Fruit fly (Drosophila melanogaster) whole organism, prepupa: ENCODE data around the gene CG8188.
A peak's percentile ranks its signal among the peaks of the same experiment; 100 is the strongest.

Experiments used
- CG10631 ChIP-seq: fragments of 200-800 bp; sonication (Bioruptor generic); optimal IDR thresholded peaks from 2 replicates; lab custom pipeline; 2016; ENCODE audit warnings: missing biosample characterization, missing genetic modification characterization
- CG10669 ChIP-seq: fragments of 200-800 bp; sonication (Bioruptor generic); optimal IDR thresholded peaks from 3 replicates; lab custom pipeline; 2018; ENCODE audit warnings: missing biosample characterization, mild to moderate bottlenecking, missing genetic modification characterization, moderate library complexity
- CG11762 ChIP-seq: fragments of 200-800 bp; sonication (Bioruptor generic); optimal IDR thresholded peaks from 3 replicates; lab custom pipeline; 2016; ENCODE audit warnings: missing biosample characterization, missing genetic modification characterization; ENCODE audit not compliant: insufficient read depth
- CG15336 ChIP-seq: fragments of 200-800 bp; sonication (Bioruptor generic); IDR thresholded peaks from 2 replicates; pipeline ENCODE4 v1.3.6; 2022; ENCODE audit warnings: missing biosample characterization, missing genetic modification characterization
- CG1621 ChIP-seq: fragments of 200-800 bp; sonication (Bioruptor generic); optimal IDR thresholded peaks from 3 replicates; lab custom pipeline; 2018; ENCODE audit warnings: missing biosample characterization, mild to moderate bottlenecking, missing genetic modification characterization
- CG16779 ChIP-seq: fragments of 200-800 bp; sonication (Bioruptor generic); optimal IDR thresholded peaks from 3 replicates; lab custom pipeline; 2017; ENCODE audit warnings: missing biosample characterization, mild to moderate bottlenecking, missing genetic modification characterization
- CG3032 ChIP-seq: fragments of 200-800 bp; optimal IDR thresholded peaks from 2 replicates; lab custom pipeline; 2019; ENCODE audit warnings: missing biosample characterization, mild to moderate bottlenecking, missing genetic modification characterization, moderate library complexity
- CG32006 ChIP-seq: fragments of 200-800 bp; sonication (Bioruptor generic); optimal IDR thresholded peaks from 3 replicates; lab custom pipeline; 2017; ENCODE audit warnings: missing biosample characterization, mild to moderate bottlenecking, missing genetic modification characterization
- CG34406 ChIP-seq: fragments of 200-800 bp; sonication (Bioruptor generic); optimal IDR thresholded peaks from 3 replicates; lab custom pipeline; 2016; ENCODE audit warnings: missing biosample characterization, missing genetic modification characterization
- CG3919 ChIP-seq: fragments of 200-800 bp; sonication (Bioruptor generic); optimal IDR thresholded peaks from 3 replicates; lab custom pipeline; 2016; ENCODE audit warnings: missing biosample characterization, missing genetic modification characterization
- CG4318 ChIP-seq: fragments of 200-800 bp; sonication (Bioruptor generic); optimal IDR thresholded peaks from 3 replicates; lab custom pipeline; 2017; ENCODE audit warnings: missing biosample characterization, mild to moderate bottlenecking, missing genetic modification characterization
- CG6276 ChIP-seq: fragments of 200-800 bp; sonication (Bioruptor generic); optimal IDR thresholded peaks from 2 replicates; lab custom pipeline; 2017; ENCODE audit warnings: missing biosample characterization, mild to moderate bottlenecking, missing genetic modification characterization
- CG6854 ChIP-seq: fragments of 200-800 bp; sonication (Bioruptor generic); optimal IDR thresholded peaks from 2 replicates; lab custom pipeline; 2017; ENCODE audit warnings: missing biosample characterization, mild to moderate bottlenecking, missing genetic modification characterization
- CG8119 ChIP-seq: fragments of 200-800 bp; sonication (Bioruptor generic); IDR thresholded peaks from 3 replicates; pipeline ENCODE4 v1.3.6; 2022; ENCODE audit warnings: missing biosample characterization, missing genetic modification characterization
- CG8632 ChIP-seq: fragments of 200-800 bp; sonication (Bioruptor generic); optimal IDR thresholded peaks from 3 replicates; lab custom pipeline; 2016; ENCODE audit warnings: missing biosample characterization, missing genetic modification characterization
- CG9139 ChIP-seq: fragments of 200-800 bp; sonication (Bioruptor generic); optimal IDR thresholded peaks from 3 replicates; lab custom pipeline; 2017; ENCODE audit warnings: missing biosample characterization, mild to moderate bottlenecking, missing genetic modification characterization
- Eip75B ChIP-seq: fragments of 200-800 bp; sonication (Bioruptor generic); optimal IDR thresholded peaks from 3 replicates; lab custom pipeline; 2016; ENCODE audit warnings: missing biosample characterization, missing genetic modification characterization
- Eip78C ChIP-seq: fragments of 200-800 bp; sonication (Bioruptor generic); peaks from one replicate; lab custom pipeline; 2016; ENCODE audit warnings: missing biosample characterization, missing genetic modification characterization
- Ets21C ChIP-seq: fragments of 200-800 bp; sonication (Bioruptor generic); optimal IDR thresholded peaks from 3 replicates; lab custom pipeline; 2016; ENCODE audit warnings: missing biosample characterization, missing genetic modification characterization
- Ets96B ChIP-seq: fragments of 200-800 bp; optimal IDR thresholded peaks from 2 replicates; lab custom pipeline; 2019; ENCODE audit warnings: missing biosample characterization, mild to moderate bottlenecking, missing genetic modification characterization, moderate library complexity
- Gug ChIP-seq: fragments of 200-800 bp; sonication (Bioruptor generic); IDR thresholded peaks from 2 replicates; pipeline ENCODE4 v1.3.6; 2022; ENCODE audit warnings: missing biosample characterization, missing genetic modification characterization
- Hr39 ChIP-seq: fragments of 200-800 bp; sonication (Bioruptor generic); optimal IDR thresholded peaks from 2 replicates; lab custom pipeline; 2016; ENCODE audit warnings: missing biosample characterization, missing genetic modification characterization
- Hr4 ChIP-seq: fragments of 200-800 bp; sonication (Bioruptor generic); optimal IDR thresholded peaks from 3 replicates; lab custom pipeline; 2016; ENCODE audit warnings: missing biosample characterization, missing genetic modification characterization
- Lpt ChIP-seq: fragments of 200-800 bp; sonication (Bioruptor generic); optimal IDR thresholded peaks from 3 replicates; lab custom pipeline; 2016; ENCODE audit warnings: missing biosample characterization, missing genetic modification characterization
- Met ChIP-seq: fragments of 200-800 bp; sonication (Bioruptor generic); optimal IDR thresholded peaks from 3 replicates; lab custom pipeline; 2016; ENCODE audit warnings: missing biosample characterization, missing genetic modification characterization
- OdsH ChIP-seq: fragments of 200-800 bp; sonication (Bioruptor generic); optimal IDR thresholded peaks from 3 replicates; lab custom pipeline; 2016; ENCODE audit warnings: missing biosample characterization, missing genetic modification characterization
- Sox102F ChIP-seq: fragments of 200-800 bp; sonication (Bioruptor generic); optimal IDR thresholded peaks from 2 replicates; lab custom pipeline; 2016; ENCODE audit warnings: missing biosample characterization, mild to moderate bottlenecking, missing genetic modification characterization
- Sox14 ChIP-seq: fragments of 200-800 bp; sonication (Bioruptor generic); optimal IDR thresholded peaks from 3 replicates; lab custom pipeline; 2016; ENCODE audit warnings: missing biosample characterization, missing genetic modification characterization
- Sox15 ChIP-seq: fragments of 200-800 bp; sonication (Bioruptor generic); optimal IDR thresholded peaks from 3 replicates; lab custom pipeline; 2016; ENCODE audit warnings: missing biosample characterization, missing genetic modification characterization
- achi ChIP-seq: fragments of 200-800 bp; sonication (Bioruptor generic); optimal IDR thresholded peaks from 3 replicates; lab custom pipeline; 2016; ENCODE audit warnings: missing biosample characterization, missing genetic modification characterization
- acj6 ChIP-seq: fragments of 200-800 bp; sonication (Bioruptor generic); optimal IDR thresholded peaks from 3 replicates; lab custom pipeline; 2016; ENCODE audit warnings: missing biosample characterization, missing genetic modification characterization
- cyc ChIP-seq: fragments of 200-800 bp; sonication (Bioruptor generic); optimal IDR thresholded peaks from 3 replicates; lab custom pipeline; 2016; ENCODE audit warnings: missing biosample characterization, missing genetic modification characterization
- eg ChIP-seq: fragments of 200-800 bp; sonication (Bioruptor generic); IDR thresholded peaks from 3 replicates; pipeline ENCODE4 v1.3.6; 2022; ENCODE audit warnings: missing biosample characterization, missing genetic modification characterization
- fd59A ChIP-seq: fragments of 200-800 bp; sonication (Bioruptor generic); optimal IDR thresholded peaks from 2 replicates; lab custom pipeline; 2017; ENCODE audit warnings: missing biosample characterization, mild to moderate bottlenecking, missing genetic modification characterization, missing genetic modification reagents
- fd85E ChIP-seq: fragments of 200-800 bp; sonication (Bioruptor generic); optimal IDR thresholded peaks from 3 replicates; lab custom pipeline; 2016; ENCODE audit warnings: missing biosample characterization, missing genetic modification characterization
- fkh ChIP-seq: fragments of 200-800 bp; sonication (Bioruptor generic); optimal IDR thresholded peaks from 3 replicates; lab custom pipeline; 2017; ENCODE audit warnings: missing biosample characterization, mild to moderate bottlenecking, missing genetic modification characterization, moderate library complexity
- lz ChIP-seq: fragments of 200-800 bp; sonication (Bioruptor generic); optimal IDR thresholded peaks from 3 replicates; lab custom pipeline; 2016; ENCODE audit warnings: missing biosample characterization, missing genetic modification characterization
- net ChIP-seq: fragments of 200-800 bp; sonication (Bioruptor generic); optimal IDR thresholded peaks from 3 replicates; lab custom pipeline; 2016; ENCODE audit warnings: missing biosample characterization, missing genetic modification characterization
- pdm3 ChIP-seq: fragments of 200-800 bp; sonication (Bioruptor generic); optimal IDR thresholded peaks from 3 replicates; lab custom pipeline; 2016; ENCODE audit warnings: missing biosample characterization, missing genetic modification characterization
- salr ChIP-seq, 2 experiments: fragments of 200-800 bp; sonication (Bioruptor generic); optimal IDR thresholded peaks; 3 replicates each; lab custom pipeline; 2016 to 2018; ENCODE audit warnings: missing biosample characterization in 2 of 2, missing genetic modification characterization in 2 of 2, mild to moderate bottlenecking in 1 of 2
- ss ChIP-seq, 2 experiments: fragments of 200-800 bp; sonication (Bioruptor generic); optimal IDR thresholded peaks; 2 replicates in 1 of 2; 3 replicates in 1 of 2; lab custom pipeline; 2017 to 2018; ENCODE audit warnings: mild to moderate bottlenecking in 2 of 2, missing biosample characterization in 2 of 2, missing genetic modification characterization in 2 of 2, moderate library complexity in 1 of 2

Gene CG8188

DNA sequence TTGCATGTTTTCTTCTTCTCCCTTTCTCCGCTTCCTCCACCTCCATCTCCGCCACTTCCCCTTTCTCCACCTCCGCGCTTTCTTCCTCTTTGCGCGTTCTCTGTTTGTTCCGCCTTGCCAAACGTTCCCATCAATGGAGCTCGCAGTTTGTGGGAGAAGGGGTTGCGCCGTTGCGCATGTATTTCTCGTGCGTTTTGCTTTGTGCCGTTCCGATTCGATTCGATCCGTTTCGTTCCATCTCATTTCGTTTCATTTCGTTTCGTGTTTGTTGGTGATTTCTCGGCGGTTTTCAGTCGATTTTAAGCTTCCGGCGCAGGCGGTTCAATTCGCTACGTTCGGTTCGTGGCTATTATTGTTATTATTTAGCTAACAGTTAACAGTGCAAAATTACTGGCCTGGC is 20.1 kb upstream of the CG8188 start (continued):
- TF ChIP-seq CG1621 (no peak), Eip75B (no peak), CG3919 (peak; percentile 24), Sox15 (no peak), CG9139 (GFP tag; lab: Kevin White, UChicago) (peak; percentile 1), CG10669 (GFP tag; lab: Kevin White, UChicago) (peak; percentile 55), Lpt (GFP tag; lab: Kevin White, UChicago) (peak; percentile 35), ss (GFP tag; optimal IDR thresholded peaks at IDR 0.05; lab: Kevin White, UChicago) (peak; percentile 31 to 61), fd59A (GFP tag; lab: Kevin White, UChicago) (no peak), CG11762 (GFP tag; lab: Kevin White, UChicago) (no peak), Gug (GFP tag; lab: Robert Waterston, UW) (no peak), eg (GFP tag; lab: Robert Waterston, UW) (peak; percentile 49), lz (GFP tag; lab: Kevin White, UChicago) (no peak), CG6276 (GFP tag; lab: Kevin White, UChicago) (no peak), Sox102F (GFP tag; lab: Kevin White, UChicago) (no peak), Hr39 (no peak), acj6 (GFP tag; lab: Kevin White, UChicago) (no peak), Ets21C (GFP tag; lab: Kevin White, UChicago) (no peak), salr (GFP tag; optimal IDR thresholded peaks at IDR 0.05; lab: Kevin White, UChicago) (no peak)

DNA sequence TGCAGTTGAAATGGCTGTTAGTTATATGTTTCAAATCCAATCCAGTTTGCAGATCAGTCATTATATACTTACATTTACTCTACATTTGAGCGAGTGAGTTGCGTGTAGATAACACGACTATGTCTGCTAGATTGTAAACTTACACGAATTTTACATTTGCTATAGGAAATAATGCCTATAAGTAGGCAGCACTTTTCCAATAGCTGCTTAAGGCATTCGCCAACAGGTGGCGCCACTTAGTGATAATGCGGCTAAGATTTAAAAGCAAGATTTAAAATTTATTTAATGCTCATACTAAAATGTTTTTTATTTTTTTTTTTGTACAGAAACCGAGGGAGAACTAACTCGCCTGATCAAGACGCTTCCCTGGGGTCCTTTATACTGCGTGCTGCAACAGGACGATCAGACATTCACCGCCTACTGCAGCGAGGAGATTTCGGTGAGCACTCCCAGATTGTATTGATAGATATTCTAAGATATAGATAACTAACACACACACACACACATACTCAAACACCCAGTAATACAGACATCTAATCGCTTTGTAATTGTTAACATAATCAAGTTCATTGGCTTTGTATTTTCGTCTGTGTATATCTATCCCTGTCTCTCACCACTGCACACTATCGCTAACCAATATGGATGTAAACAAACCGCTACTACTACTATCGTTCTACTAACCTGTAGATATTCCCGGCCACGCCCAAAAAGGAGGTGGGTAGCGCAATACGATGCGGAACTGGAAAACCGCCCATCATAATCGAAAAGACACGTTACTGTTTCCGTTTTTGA is 17.6 kb upstream of the CG8188 start:
- no peak for TF ChIP-seq CG34406
- no peak for TF ChIP-seq CG4318 (GFP tag; lab: Kevin White, UChicago)
- no peak for TF ChIP-seq OdsH (GFP tag; lab: Kevin White, UChicago)
- no peak for TF ChIP-seq Met
- TF ChIP-seq CG6854 (GFP tag; lab: Kevin White, UChicago) = no peak
- TF ChIP-seq CG9139 (GFP tag; lab: Kevin White, UChicago) = no peak
- TF ChIP-seq Sox102F (GFP tag; lab: Kevin White, UChicago) = no peak
- TF ChIP-seq fd85E = no peak
- TF ChIP-seq Eip78C (GFP tag; lab: Kevin White, UChicago) = peak; percentile 16
- peak; percentile 18 for TF ChIP-seq lz (GFP tag; lab: Kevin White, UChicago)
- peak; percentile 8 for TF ChIP-seq cyc (GFP tag; lab: Kevin White, UChicago)
- TF ChIP-seq CG1621 = no peak
- TF ChIP-seq net (GFP tag; lab: Kevin White, UChicago) = no peak
- TF ChIP-seq fkh = peak; percentile 59
- TF ChIP-seq CG16779 (tag; lab: Kevin White, UChicago) = no peak

DNA sequence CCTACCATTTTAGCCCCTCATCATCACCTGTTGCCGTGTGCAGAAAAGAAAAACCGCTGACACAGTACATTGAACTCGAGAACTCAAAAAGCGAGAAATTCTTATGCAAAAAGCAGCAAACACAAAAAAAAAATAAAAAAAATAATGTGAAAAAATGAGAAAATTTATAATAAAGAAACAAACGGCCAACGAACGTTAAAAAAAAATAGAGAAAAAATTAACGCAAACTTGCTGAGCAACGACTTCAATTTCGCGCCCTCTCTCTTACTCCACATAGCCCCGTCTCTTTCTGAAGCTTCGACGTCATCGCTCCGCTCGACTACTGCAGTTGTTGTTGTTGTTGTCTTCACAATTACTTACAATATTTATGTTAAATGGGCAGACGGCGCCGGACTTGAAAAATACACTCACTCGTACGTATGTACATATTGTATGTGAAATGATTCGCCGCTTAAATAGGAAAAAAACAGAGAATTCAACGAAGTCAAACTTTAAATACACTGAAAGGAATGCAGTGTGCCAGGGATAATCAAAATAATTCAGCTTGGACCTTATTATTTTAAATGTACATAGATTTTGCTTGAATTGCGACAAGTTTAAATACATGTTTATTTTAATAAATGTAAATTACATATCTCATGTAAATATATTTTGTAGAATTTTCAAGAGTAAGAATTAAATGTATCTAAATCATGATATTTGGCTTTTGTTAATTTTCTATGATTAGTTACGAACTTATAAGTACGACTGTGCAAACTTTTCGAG is 16.3 kb upstream of the CG8188 start:
- TF ChIP-seq pdm3 (GFP tag; lab: Kevin White, UChicago) (peak; percentile 28), CG15336 (GFP tag; lab: Robert Waterston, UW) (peak; percentile 29; the same call in 1 of the 2 replicates), CG10631 (GFP tag; lab: Kevin White, UChicago) (peak; percentile 33), salr (GFP tag; optimal IDR thresholded peaks at IDR 0.05; lab: Kevin White, UChicago) (peak in 1 of 2 experiments; percentile 35), CG6276 (GFP tag; lab: Kevin White, UChicago) (peak; percentile 58), Lpt (GFP tag; lab: Kevin White, UChicago) (peak; percentile 4), fkh (no peak), achi (peak; percentile 36), Ets96B (tag; lab: Kevin White, UChicago) (peak; percentile 18), CG4318 (GFP tag; lab: Kevin White, UChicago) (peak; percentile 46), CG16779 (tag; lab: Kevin White, UChicago) (no peak), Sox15 (no peak), CG3032 (tag; lab: Kevin White, UChicago) (peak; percentile 3), Hr4 (GFP tag; lab: Kevin White, UChicago) (peak; percentile 52), CG8632 (GFP tag; lab: Kevin White, UChicago) (no peak), Ets21C (GFP tag; lab: Kevin White, UChicago) (no peak), Sox14 (GFP tag; lab: Kevin White, UChicago) (no peak), Gug (GFP tag; lab: Robert Waterston, UW) (0 out of 2 replicates have a peak, but pooled peaks have one; percentile 19), CG32006 (peak; percentile 68), CG8119 (peak; percentile 56; the same call in 1 of the 3 replicates)
